Worm (Caenorhabditis elegans): ENCODE measurements around the gene ttc-36.

ce11 chrII:10075794-10076193 lies 45.8 kb downstream of the ttc-36 start:
- TF ChIP-seq madf-5 (GFP tag; IDR thresholded peaks at IDR 0.05) = no peak
- no peak for TF ChIP-seq nhr-42 (GFP tag; IDR thresholded peaks at IDR 0.05)
- no peak for TF ChIP-seq snpc-4 (tag; optimal IDR thresholded peaks at IDR 0.05)
- no peak for TF ChIP-seq ama-1 (optimal IDR thresholded peaks at IDR 0.05)
- no peak for TF ChIP-seq jun-1 (tag; optimal IDR thresholded peaks at IDR 0.05)
- TF ChIP-seq aha-1 (tag) = peak; percentile 24
- no peak for TF ChIP-seq dve-1 (tag; optimal IDR thresholded peaks at IDR 0.05; ENCODE audit: insufficient read depth)
- no peak for TF ChIP-seq lin-39 (tag; optimal IDR thresholded peaks at IDR 0.05)
- TF ChIP-seq Y75B8A.6 (GFP tag; IDR thresholded peaks at IDR 0.05) = no peak
- no peak for TF ChIP-seq F10B5.3 (tag; optimal IDR thresholded peaks at IDR 0.05)
- TF ChIP-seq nhr-237 (tag; optimal IDR thresholded peaks at IDR 0.05) = no peak
- TF ChIP-seq lin-15B (tag; optimal IDR thresholded peaks at IDR 0.05) = no peak

All from whole organism, L4 larva.